Worm (Caenorhabditis elegans) whole organism, L2 larva: Measurements from ENCODE around the gene rib-1.
A peak's percentile ranks its signal among the peaks of the same experiment; 100 is the strongest.

Experiments
- C34F6.9 ChIP-seq: fragments of 150-350 bp; optimal IDR thresholded peaks from 2 replicates; lab custom pipeline; 2014; ENCODE audit warnings: missing biosample characterization, missing genetic modification characterization
- F13H6.1 ChIP-seq: sonication (generic microtip); optimal IDR thresholded peaks from 2 replicates; lab custom pipeline; 2016; ENCODE audit warnings: missing genetic modification characterization, missing compliant biosample characterization
- R02D3.7 ChIP-seq: fragments of 150-350 bp; optimal IDR thresholded peaks from 2 replicates; lab custom pipeline; 2014; ENCODE audit warnings: missing biosample characterization, missing genetic modification characterization
- Y55F3AM.14 ChIP-seq: fragments of 200-800 bp; sonication (Bioruptor generic); optimal IDR thresholded peaks from 2 replicates; lab custom pipeline; 2018; ENCODE audit warnings: mild to moderate bottlenecking, missing genetic modification characterization, missing compliant biosample characterization
- ZK546.5 ChIP-seq: sonication (generic microtip); optimal IDR thresholded peaks from 2 replicates; lab custom pipeline; 2017; ENCODE audit warnings: missing biosample characterization, missing genetic modification characterization
- alr-1 ChIP-seq: fragments of 150-350 bp; optimal IDR thresholded peaks from 2 replicates; lab custom pipeline; 2014; ENCODE audit warnings: missing biosample characterization, missing genetic modification characterization
- ama-1 ChIP-seq: fragments of 150-350 bp; optimal IDR thresholded peaks from 2 replicates; lab custom pipeline; 2018; ENCODE audit warnings: inconsistent platforms
- blmp-1 ChIP-seq: sonication (generic microtip); optimal IDR thresholded peaks from 2 replicates; lab custom pipeline; 2017; ENCODE audit warnings: missing genetic modification characterization, mild to moderate bottlenecking, missing compliant biosample characterization, antibody characterized with exemption, moderate library complexity; ENCODE audit not compliant: insufficient read depth
- ceh-16 ChIP-seq: fragments of 150-350 bp; optimal IDR thresholded peaks from 2 replicates; lab custom pipeline; 2014; ENCODE audit warnings: missing biosample characterization, missing genetic modification characterization
- crh-2 ChIP-seq: sonication (generic microtip); optimal IDR thresholded peaks from 2 replicates; lab custom pipeline; 2017; ENCODE audit warnings: missing biosample characterization, missing genetic modification characterization
- egl-27 ChIP-seq: sonication (generic microtip); optimal IDR thresholded peaks from 3 replicates; lab custom pipeline; 2017; ENCODE audit warnings: missing biosample characterization, missing genetic modification reagents, missing genetic modification characterization
- elt-1 ChIP-seq: fragments of 150-350 bp; optimal IDR thresholded peaks from 2 replicates; lab custom pipeline; 2014; ENCODE audit warnings: missing biosample characterization, missing genetic modification characterization
- elt-3 ChIP-seq: sonication (generic microtip); optimal IDR thresholded peaks from 2 replicates; lab custom pipeline; 2017; ENCODE audit warnings: missing biosample characterization, missing genetic modification characterization
- fos-1 ChIP-seq: fragments of 150-350 bp; optimal IDR thresholded peaks from 2 replicates; lab custom pipeline; 2014; ENCODE audit warnings: missing biosample characterization, missing genetic modification characterization
- gmeb-1 ChIP-seq: fragments of 150-350 bp; optimal IDR thresholded peaks from 2 replicates; lab custom pipeline; 2014; ENCODE audit warnings: missing biosample characterization, missing genetic modification characterization
- lin-11 ChIP-seq: fragments of 150-350 bp; sonication (generic microtip); optimal IDR thresholded peaks from 2 replicates; lab custom pipeline; 2014; ENCODE audit warnings: missing biosample characterization, missing genetic modification characterization, inconsistent platforms, mixed read lengths
- lin-13 ChIP-seq: fragments of 150-350 bp; optimal IDR thresholded peaks from 2 replicates; lab custom pipeline; 2014; ENCODE audit warnings: missing biosample characterization, missing genetic modification reagents, missing genetic modification characterization
- lsy-2 ChIP-seq, 2 experiments: fragments of 150-350 bp in 1 of 2; sonication (generic microtip) in 1 of 2; optimal IDR thresholded peaks; 2 replicates each; lab custom pipeline; 2014 to 2017; ENCODE audit warnings: missing biosample characterization in 2 of 2, missing genetic modification characterization in 2 of 2
- mab-5 ChIP-seq: fragments of 150-350 bp; optimal IDR thresholded peaks from 2 replicates; lab custom pipeline; 2014; ENCODE audit warnings: missing biosample characterization, missing genetic modification characterization
- mbf-1 ChIP-seq: sonication (generic microtip); optimal IDR thresholded peaks from 2 replicates; lab custom pipeline; 2017; ENCODE audit warnings: missing biosample characterization, missing genetic modification characterization
- mdl-1 ChIP-seq, 2 experiments: fragments of 150-350 bp in 1 of 2; sonication (generic microtip) in 1 of 2; optimal IDR thresholded peaks; 2 replicates each; lab custom pipeline; 2017; ENCODE audit warnings: missing biosample characterization in 2 of 2, missing genetic modification characterization in 2 of 2
- nhr-10 ChIP-seq: sonication (generic microtip); optimal IDR thresholded peaks from 2 replicates; lab custom pipeline; 2017; ENCODE audit warnings: missing biosample characterization, missing genetic modification characterization
- nhr-11 ChIP-seq: fragments of 150-350 bp; optimal IDR thresholded peaks from 2 replicates; lab custom pipeline; 2014; ENCODE audit warnings: missing biosample characterization, missing genetic modification characterization
- nhr-12 ChIP-seq: fragments of 150-350 bp; optimal IDR thresholded peaks from 2 replicates; lab custom pipeline; 2014; ENCODE audit warnings: missing biosample characterization, missing genetic modification characterization
- nhr-21 ChIP-seq: fragments of 150-350 bp; optimal IDR thresholded peaks from 2 replicates; lab custom pipeline; 2014; ENCODE audit warnings: missing biosample characterization, missing genetic modification characterization
- nhr-23 ChIP-seq: fragments of 150-350 bp; optimal IDR thresholded peaks from 2 replicates; lab custom pipeline; 2014; ENCODE audit warnings: missing biosample characterization, missing genetic modification reagents, missing genetic modification characterization
- nhr-237 ChIP-seq: fragments of 150-350 bp; optimal IDR thresholded peaks from 2 replicates; lab custom pipeline; 2014; ENCODE audit warnings: missing biosample characterization, missing genetic modification characterization
- nhr-25 ChIP-seq: fragments of 150-350 bp; sonication (generic microtip); optimal IDR thresholded peaks from 3 replicates; lab custom pipeline; 2014; ENCODE audit warnings: missing biosample characterization, missing genetic modification characterization
- nhr-6 ChIP-seq: fragments of 150-350 bp; optimal IDR thresholded peaks from 2 replicates; lab custom pipeline; 2014; ENCODE audit warnings: missing biosample characterization, missing genetic modification characterization
- nhr-77 ChIP-seq: fragments of 150-350 bp; optimal IDR thresholded peaks from 2 replicates; lab custom pipeline; 2014; ENCODE audit warnings: missing biosample characterization, missing genetic modification characterization
- peb-1 ChIP-seq: fragments of 150-350 bp; optimal IDR thresholded peaks from 2 replicates; lab custom pipeline; 2014; ENCODE audit warnings: missing biosample characterization, missing genetic modification characterization
- sem-4 ChIP-seq: fragments of 150-350 bp; optimal IDR thresholded peaks from 2 replicates; lab custom pipeline; 2014; ENCODE audit warnings: missing biosample characterization, missing genetic modification reagents, missing genetic modification characterization
- skn-1 ChIP-seq: sonication (generic microtip); optimal IDR thresholded peaks from 2 replicates; lab custom pipeline; 2017; ENCODE audit warnings: missing biosample characterization, missing genetic modification characterization
- sma-3 ChIP-seq: sonication (generic microtip); optimal IDR thresholded peaks from 2 replicates; lab custom pipeline; 2016; ENCODE audit warnings: missing genetic modification reagents, missing genetic modification characterization, missing compliant biosample characterization
- sma-9 ChIP-seq, 2 experiments: fragments of 150-350 bp in 1 of 2; sonication (generic microtip) in 1 of 2; optimal IDR thresholded peaks; 2 replicates each; lab custom pipeline; 2014 to 2016; ENCODE audit warnings: missing genetic modification characterization in 2 of 2, mild to moderate bottlenecking in 1 of 2, missing biosample characterization in 1 of 2, missing compliant biosample characterization in 1 of 2, missing genetic modification reagents in 1 of 2, moderate library complexity in 1 of 2
- snpc-4 ChIP-seq: fragments of 150-350 bp; optimal IDR thresholded peaks from 2 replicates; lab custom pipeline; 2014; ENCODE audit warnings: missing biosample characterization, missing genetic modification characterization
- unc-39 ChIP-seq: fragments of 150-350 bp; optimal IDR thresholded peaks from 2 replicates; lab custom pipeline; 2014; ENCODE audit warnings: missing biosample characterization, missing genetic modification characterization
- unc-55 ChIP-seq: fragments of 150-350 bp; sonication (generic microtip); optimal IDR thresholded peaks from 3 replicates; lab custom pipeline; 2014; ENCODE audit warnings: missing biosample characterization, missing genetic modification reagents, missing genetic modification characterization
- unc-62 ChIP-seq: fragments of 150-350 bp; optimal IDR thresholded peaks from 2 replicates; lab custom pipeline; 2014; ENCODE audit warnings: missing biosample characterization, missing genetic modification reagents, missing genetic modification characterization
- zag-1 ChIP-seq: fragments of 150-350 bp; optimal IDR thresholded peaks from 2 replicates; lab custom pipeline; 2014; ENCODE audit warnings: missing biosample characterization, missing genetic modification characterization
- ztf-1 ChIP-seq: fragments of 200-800 bp; sonication (Bioruptor generic); conservative IDR thresholded peaks from 2 replicates; pipeline ENCODE4 v1.3.6; 2022; ENCODE audit warnings: missing genetic modification characterization, missing compliant biosample characterization
- ztf-11 ChIP-seq: sonication (generic microtip); optimal IDR thresholded peaks from 2 replicates; lab custom pipeline; 2017; ENCODE audit warnings: missing biosample characterization, missing genetic modification characterization
- ztf-4 ChIP-seq: fragments of 150-350 bp; optimal IDR thresholded peaks from 2 replicates; lab custom pipeline; 2014; ENCODE audit warnings: missing biosample characterization, missing genetic modification characterization

Gene rib-1

DNA sequence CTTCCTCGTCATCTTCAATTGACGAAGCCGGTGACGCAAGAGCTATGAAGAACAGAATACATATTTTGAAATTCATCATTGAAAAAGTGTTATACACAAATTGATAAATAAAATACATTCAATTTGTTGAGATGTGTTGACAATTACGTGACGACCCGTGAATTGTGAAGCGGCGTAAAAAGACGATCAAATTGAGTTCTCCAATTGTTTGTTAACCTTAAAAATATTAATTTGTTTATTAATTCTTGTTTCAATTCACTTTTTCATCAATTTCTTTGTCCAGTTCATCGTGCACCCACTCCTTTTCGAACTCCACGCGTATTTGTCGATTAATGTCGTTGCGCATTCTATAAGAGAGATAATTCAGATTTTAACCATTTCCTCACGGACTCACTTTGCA lies 13.6 kb downstream of the rib-1 start, which contains the start of gene spe-36:
TSS of gene spe-36 (minus strand) at position 101 of the 400 bp plus-strand sequence.
- no peak for TF ChIP-seq ztf-1 (GFP tag; lab: Robert Waterston, UW)
- no peak for TF ChIP-seq nhr-77 (tag; lab: Kevin White, UChicago)
- no peak for TF ChIP-seq nhr-12 (tag; lab: Kevin White, UChicago)
- TF ChIP-seq sma-9 (GFP tag; optimal IDR thresholded peaks at IDR 0.05; lab: Kevin White, UChicago), result no peak
- no peak for TF ChIP-seq sma-9 (tag; optimal IDR thresholded peaks at IDR 0.05; lab: Kevin White, UChicago)
- TF ChIP-seq nhr-21 (tag; lab: Kevin White, UChicago), result no peak
- TF ChIP-seq zag-1 (tag; lab: Kevin White, UChicago), result no peak
- no peak for TF ChIP-seq gmeb-1 (tag; lab: Kevin White, UChicago)
- no peak for TF ChIP-seq peb-1
- no peak for TF ChIP-seq nhr-23 (tag; lab: Kevin White, UChicago)
- no peak for TF ChIP-seq elt-1
- TF ChIP-seq unc-39, result no peak
- TF ChIP-seq alr-1 (tag; lab: Kevin White, UChicago), result no peak
- TF ChIP-seq lin-13 (GFP tag; lab: Kevin White, UChicago), result no peak
- TF ChIP-seq elt-3, result no peak
- TF ChIP-seq lin-11 (tag; lab: Kevin White, UChicago), result no peak
- TF ChIP-seq ZK546.5, result no peak

DNA sequence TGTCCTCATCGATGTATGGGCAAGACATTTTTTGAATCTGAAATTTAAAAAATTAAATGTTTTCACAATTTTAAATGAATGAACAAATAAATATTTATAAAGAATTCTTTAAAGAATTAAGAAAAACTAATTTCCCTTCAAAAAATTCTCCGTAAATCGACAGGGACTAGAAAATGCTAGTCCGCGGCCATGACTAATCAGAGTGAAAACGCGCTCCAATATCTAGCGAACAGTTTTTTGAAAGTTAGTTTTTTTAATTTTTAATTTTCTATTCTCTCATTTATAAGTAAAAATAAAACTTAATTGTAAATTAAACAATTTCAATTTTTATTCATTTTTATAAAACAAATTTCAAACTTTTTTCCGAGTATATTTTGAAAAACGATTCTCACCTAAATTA lies 14.2 kb downstream of the rib-1 start:
- peak in 1 of 2 experiments; percentile 65 for TF ChIP-seq lsy-2 (tag; optimal IDR thresholded peaks at IDR 0.05; lab: Kevin White, UChicago)
- TF ChIP-seq unc-55 (GFP tag; lab: Kevin White, UChicago), result peak; percentile 79
- peak; percentile 51 for TF ChIP-seq sma-9 (GFP tag; optimal IDR thresholded peaks at IDR 0.05; lab: Kevin White, UChicago)
- TF ChIP-seq sma-9 (tag; optimal IDR thresholded peaks at IDR 0.05; lab: Kevin White, UChicago), result no peak
- peak; percentile 51 for TF ChIP-seq C34F6.9 (tag; lab: Kevin White, UChicago)
- peak; percentile 7 for TF ChIP-seq gmeb-1 (tag; lab: Kevin White, UChicago)
- no peak for TF ChIP-seq elt-3
- TF ChIP-seq nhr-77 (tag; lab: Kevin White, UChicago), result no peak
- TF ChIP-seq fos-1 (tag; lab: Kevin White, UChicago), result peak; percentile 53
- no peak for TF ChIP-seq ceh-16 (tag; lab: Kevin White, UChicago)
- TF ChIP-seq lin-13 (GFP tag; lab: Kevin White, UChicago), result peak; percentile 72
- TF ChIP-seq mbf-1, result no peak
- no peak for TF ChIP-seq alr-1 (tag; lab: Kevin White, UChicago)
- peak; percentile 27 for TF ChIP-seq crh-2 (tag; lab: Kevin White, UChicago)
- TF ChIP-seq nhr-10 (tag; lab: Kevin White, UChicago), result no peak
- TF ChIP-seq ztf-4 (tag; lab: Kevin White, UChicago), result no peak
- TF ChIP-seq, all 48 proteins: peak for 8

ce11 chrIV:11593415-11594190 lies 15.0 kb downstream of the rib-1 start, which contains the start of gene F40F11.3:
Gene F40F11.3 (minus strand): TSS chrIV:11594003.
- TF ChIP-seq ceh-16 (tag; lab: Kevin White, UChicago), result peak; percentile 71
- TF ChIP-seq ZK546.5, result no peak
- TF ChIP-seq sma-3 (GFP tag; lab: Kevin White, UChicago), result peak; percentile 75
- TF ChIP-seq F13H6.1 (tag; lab: Kevin White, UChicago), result peak; percentile 95
- TF ChIP-seq R02D3.7, result peak; percentile 6
- TF ChIP-seq nhr-21 (tag; lab: Kevin White, UChicago), result peak; percentile 77
- no peak for TF ChIP-seq peb-1
- TF ChIP-seq nhr-10 (tag; lab: Kevin White, UChicago), result peak; percentile 36
- peak; percentile 53 to 85 for TF ChIP-seq lsy-2 (tag; optimal IDR thresholded peaks at IDR 0.05; lab: Kevin White, UChicago)
- TF ChIP-seq sma-9 (GFP tag; optimal IDR thresholded peaks at IDR 0.05; lab: Kevin White, UChicago), result peak; percentile 93
- no peak for TF ChIP-seq sma-9 (tag; optimal IDR thresholded peaks at IDR 0.05; lab: Kevin White, UChicago)
- peak; percentile 23 to 80 for TF ChIP-seq mdl-1 (tag; optimal IDR thresholded peaks at IDR 0.05; lab: Kevin White, UChicago)
- 0 out of 2 replicates have a peak, but pooled peaks have one; percentile 16 for TF ChIP-seq ztf-1 (GFP tag; lab: Robert Waterston, UW)
- TF ChIP-seq nhr-12 (tag; lab: Kevin White, UChicago), result no peak
- TF ChIP-seq crh-2 (tag; lab: Kevin White, UChicago), result peak; percentile 91
- TF ChIP-seq ztf-11 (tag; lab: Kevin White, UChicago), result no peak
- TF ChIP-seq nhr-25, result peak; percentile 85
- peak; percentile 79 for TF ChIP-seq zag-1 (tag; lab: Kevin White, UChicago)
- TF ChIP-seq skn-1 (tag; lab: Kevin White, UChicago), result peak; percentile 76
- peak; percentile 63 for TF ChIP-seq snpc-4
- no peak for TF ChIP-seq nhr-237 (tag; lab: Kevin White, UChicago)
- peak; percentile 80 for TF ChIP-seq blmp-1 (tag; lab: Kevin White, UChicago)
- peak; percentile 53 for TF ChIP-seq mab-5 (tag; lab: Kevin White, UChicago)
- TF ChIP-seq nhr-11 (tag; lab: Kevin White, UChicago), result no peak
- TF ChIP-seq unc-62 (GFP tag; lab: Kevin White, UChicago), result peak; percentile 16
- peak; percentile 84 for TF ChIP-seq unc-55 (GFP tag; lab: Kevin White, UChicago)
- TF ChIP-seq sem-4 (tag; lab: Kevin White, UChicago), result peak; percentile 92
- TF ChIP-seq nhr-23 (tag; lab: Kevin White, UChicago), result no peak
- TF ChIP-seq elt-3, result no peak
- peak; percentile 65 for TF ChIP-seq gmeb-1 (tag; lab: Kevin White, UChicago)
- TF ChIP-seq Y55F3AM.14 (GFP tag; lab: Kevin White, UChicago), result no peak
- TF ChIP-seq elt-1, result no peak
- no peak for TF ChIP-seq ama-1 (lab: Kevin White, UChicago)
- TF ChIP-seq unc-39, result peak; percentile 13
- peak; percentile 51 for TF ChIP-seq egl-27 (tag; lab: Kevin White, UChicago)
- TF ChIP-seq fos-1 (tag; lab: Kevin White, UChicago), result peak; percentile 88
- TF ChIP-seq alr-1 (tag; lab: Kevin White, UChicago), result peak; percentile 72
- no peak for TF ChIP-seq nhr-77 (tag; lab: Kevin White, UChicago)
- peak; percentile 93 for TF ChIP-seq nhr-6 (tag; lab: Kevin White, UChicago)
